Fruit fly (Drosophila melanogaster): ENCODE results near the gene Dpy-30L2.

The Dpy-30L2 gene

DNA sequence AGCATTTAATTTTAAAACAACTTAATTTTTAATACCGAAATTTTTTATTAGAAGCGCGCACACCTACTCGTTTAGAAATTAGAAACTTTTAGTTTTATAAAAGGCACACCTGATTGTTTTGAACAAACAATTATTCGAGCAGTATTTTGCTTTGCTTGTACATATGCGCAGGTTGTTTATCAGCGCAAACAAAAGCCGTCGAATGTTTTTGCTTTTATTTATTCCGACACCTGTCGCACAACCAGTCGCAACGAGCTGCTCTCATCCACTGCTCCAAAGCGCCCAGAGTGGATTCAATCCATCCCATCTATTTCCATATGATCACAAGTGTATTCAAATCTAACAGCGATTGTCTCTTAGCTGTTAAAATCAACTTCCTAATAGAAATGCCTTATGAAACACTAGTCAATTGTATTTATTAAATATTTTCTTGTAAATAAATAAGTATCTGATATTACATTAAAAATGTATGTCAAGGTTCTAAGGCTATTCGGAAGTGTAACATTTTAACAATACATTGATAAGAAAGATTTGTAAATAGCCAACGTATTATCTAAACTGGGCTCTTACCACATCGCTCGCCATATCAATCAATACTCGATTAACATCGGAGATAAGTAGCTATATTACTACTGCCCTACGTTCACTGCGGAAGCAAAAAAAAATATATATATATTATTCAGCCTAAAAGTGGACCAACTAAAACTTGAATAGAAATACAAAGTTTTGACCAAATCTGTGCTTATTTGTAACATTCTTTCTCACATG, 21.6 kb downstream of the Dpy-30L2 start, which contains the start of gene CG11594 (continued):
- TF ChIP-seq CG7556 (GFP tag; optimal IDR thresholded peaks at IDR 0.05) (peak; percentile 12), amos (GFP tag; IDR thresholded peaks at IDR 0.05; ENCODE audit: partially characterized antibody) (peak; percentile 4; the same call in 1 of the 2 replicates), sob (GFP tag; IDR thresholded peaks at IDR 0.05) (peak; percentile 50; the same call in 1 of the 2 replicates), CG10321 (GFP tag; IDR thresholded peaks at IDR 0.05) (0 out of 2 replicates have a peak, but pooled peaks have one; percentile 17), CG1233 (GFP tag; optimal IDR thresholded peaks at IDR 0.05) (no peak), Awh (GFP tag; IDR thresholded peaks at IDR 0.05) (peak; percentile 40; the same call in 1 of the 2 replicates), CG18764 (GFP tag; optimal IDR thresholded peaks at IDR 0.05) (no peak), CG18619 (GFP tag; optimal IDR thresholded peaks at IDR 0.05) (peak; percentile 37), CG17361 (GFP tag; IDR thresholded peaks at IDR 0.05) (no peak), CG14710 (tag; optimal IDR thresholded peaks at IDR 0.05) (no peak), CG8290 (GFP tag; optimal IDR thresholded peaks at IDR 0.05) (no peak), CG8290 (tag; optimal IDR thresholded peaks at IDR 0.05) (no peak), CG42726 (GFP tag; IDR thresholded peaks at IDR 0.05; ENCODE audit: partially characterized antibody) (no peak), CG2875 (GFP tag; optimal IDR thresholded peaks at IDR 0.05) (no peak), pan (optimal IDR thresholded peaks at IDR 0.05) (no peak), pan (GFP tag; optimal IDR thresholded peaks at IDR 0.05 in 1 of 2, IDR thresholded peaks at IDR 0.05 in 1 of 2) (peak in 1 of 2 experiments; percentile 34), Hr78 (GFP tag; optimal IDR thresholded peaks at IDR 0.05) (no peak)

DNA sequence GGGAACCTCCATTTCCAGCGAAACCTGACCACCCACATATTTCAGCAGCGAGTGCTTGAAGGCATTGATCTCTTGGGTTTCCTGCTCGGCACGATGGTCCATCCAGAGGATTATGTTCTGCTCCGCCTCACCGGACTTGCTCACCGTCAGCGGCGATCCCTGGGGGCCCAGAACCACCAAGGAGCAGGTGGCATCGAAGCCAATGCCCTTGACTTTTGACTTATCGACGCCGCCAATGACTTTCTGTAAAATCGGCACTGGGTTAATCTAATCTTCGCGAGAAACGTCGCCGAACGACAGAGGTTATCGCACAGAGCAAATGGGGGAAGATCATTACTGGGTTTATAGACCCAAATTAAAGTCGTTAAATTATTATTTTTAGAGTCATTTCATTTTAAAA, 23.1 kb downstream of the Dpy-30L2 start:
- TF ChIP-seq fru (optimal IDR thresholded peaks at IDR 0.05) (no peak), ac (GFP tag; optimal IDR thresholded peaks at IDR 0.05) (no peak), CG2875 (GFP tag; optimal IDR thresholded peaks at IDR 0.05) (no peak), CG11696 (GFP tag; IDR thresholded peaks at IDR 0.05) (0 out of 2 replicates have a peak, but pooled peaks have one; percentile 7), NFAT (GFP tag; IDR thresholded peaks at IDR 0.05) (no peak), CG18599 (GFP tag; optimal IDR thresholded peaks at IDR 0.05) (no peak), Hr78 (GFP tag; optimal IDR thresholded peaks at IDR 0.05) (peak in 1 of 2 experiments; percentile 13), CG9437 (GFP tag; optimal IDR thresholded peaks at IDR 0.05) (no peak), gsb (GFP tag; IDR thresholded peaks at IDR 0.05) (no peak)

dm6 chr3L:4021260-4021831, 26.2 kb downstream of the Dpy-30L2 start, which contains the start of gene Mul1:
Gene Mul1, plus strand, starts transcription at chr3L:4021457.
- TF ChIP-seq MESR4 (GFP tag; optimal IDR thresholded peaks at IDR 0.05) (peak; percentile 54), pum (GFP tag; optimal IDR thresholded peaks at IDR 0.05) (no peak), fd3F (GFP tag; optimal IDR thresholded peaks at IDR 0.05) (no peak), CG2712 (tag; optimal IDR thresholded peaks at IDR 0.05) (no peak), CG5180 (GFP tag; optimal IDR thresholded peaks at IDR 0.05) (no peak), CG11560 (tag; IDR thresholded peaks at IDR 0.05) (no peak), repo (GFP tag; optimal IDR thresholded peaks at IDR 0.05) (no peak), wor (GFP tag; IDR thresholded peaks at IDR 0.05) (no peak), CG4617 (GFP tag; optimal IDR thresholded peaks at IDR 0.05; ENCODE audit: borderline replicate concordance) (peak; percentile 25), CG12659 (GFP tag; optimal IDR thresholded peaks at IDR 0.05) (peak; percentile 46), CG4854 (GFP tag; optimal IDR thresholded peaks at IDR 0.05) (no peak), TFAM (GFP tag; optimal IDR thresholded peaks at IDR 0.05) (no peak), CG13123 (GFP tag; optimal IDR thresholded peaks at IDR 0.05) (no peak), CG1832 (GFP tag; optimal IDR thresholded peaks at IDR 0.05) (no peak), bbx (GFP tag; IDR thresholded peaks at IDR 0.05; ENCODE audit: partially characterized antibody) (no peak), CG31388 (GFP tag; optimal IDR thresholded peaks at IDR 0.05) (no peak), CG4404 (GFP tag; IDR thresholded peaks at IDR 0.05) (no peak), CG10209 (GFP tag; optimal IDR thresholded peaks at IDR 0.05) (no peak), Rx (GFP tag; IDR thresholded peaks at IDR 0.05) (no peak), ftz-f1 (GFP tag; optimal IDR thresholded peaks at IDR 0.05) (no peak), CG1603 (tag; optimal IDR thresholded peaks at IDR 0.05) (no peak), CG4328 (GFP tag; optimal IDR thresholded peaks at IDR 0.05) (no peak), Ada2b (GFP tag; IDR thresholded peaks at IDR 0.05) (no peak)

All from whole organism, embryonic.